Fruit fly (Drosophila melanogaster) whole organism, larva: Measurements from ENCODE around the gene CG44574.

ENCODE experiments used
- noc ChIP-seq: fragments of 200-800 bp; sonication (Bioruptor generic); optimal IDR thresholded peaks from 3 replicates; lab custom pipeline; 2019; ENCODE audit warnings: missing biosample characterization, mild to moderate bottlenecking, missing genetic modification characterization, moderate library complexity

The CG44574 gene

dm6 chr2L:5902898-5903297 is 19.4 kb downstream of the CG44574 start:
- TF ChIP-seq noc: no peak

DNA sequence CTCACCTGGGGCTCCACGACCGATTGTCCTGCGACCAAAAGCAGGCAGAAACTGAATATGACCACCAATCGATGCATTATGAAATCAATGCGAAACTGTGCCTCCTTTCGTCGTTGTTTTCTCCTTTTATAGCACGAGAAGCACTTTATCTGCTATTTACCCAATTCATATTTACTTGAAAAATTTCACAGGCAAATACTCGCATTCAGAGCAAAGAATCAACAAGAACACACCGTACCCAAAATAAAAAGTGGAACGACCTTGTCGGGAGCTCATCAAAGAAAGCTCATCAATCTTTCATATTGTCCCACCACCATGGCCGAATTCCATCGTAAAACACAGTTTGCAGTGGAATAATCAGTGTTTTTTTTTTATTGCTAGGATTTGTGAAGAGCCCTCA is 21.0 kb downstream of the CG44574 start, which contains the start of gene CG9021:
TSS of gene CG9021 (minus strand) at position 105 of the 400 bp plus-strand sequence.
- TF ChIP-seq noc: no peak

dm6 chr2L:5906893-5907850 is 23.6 kb downstream of the CG44574 start, which contains the start of gene bchs:
Gene bchs (plus strand): TSS chr2L:5907169.
- peak; percentile 18 for TF ChIP-seq noc

- no peak for TF ChIP-seq noc
These were observed 26.6 kb downstream of the CG44574 start, which contains the start of gene CG14000 for dm6 chr2L:5910189-5910588. Gene CG14000 (minus strand): TSS chr2L:5910289.

DNA sequence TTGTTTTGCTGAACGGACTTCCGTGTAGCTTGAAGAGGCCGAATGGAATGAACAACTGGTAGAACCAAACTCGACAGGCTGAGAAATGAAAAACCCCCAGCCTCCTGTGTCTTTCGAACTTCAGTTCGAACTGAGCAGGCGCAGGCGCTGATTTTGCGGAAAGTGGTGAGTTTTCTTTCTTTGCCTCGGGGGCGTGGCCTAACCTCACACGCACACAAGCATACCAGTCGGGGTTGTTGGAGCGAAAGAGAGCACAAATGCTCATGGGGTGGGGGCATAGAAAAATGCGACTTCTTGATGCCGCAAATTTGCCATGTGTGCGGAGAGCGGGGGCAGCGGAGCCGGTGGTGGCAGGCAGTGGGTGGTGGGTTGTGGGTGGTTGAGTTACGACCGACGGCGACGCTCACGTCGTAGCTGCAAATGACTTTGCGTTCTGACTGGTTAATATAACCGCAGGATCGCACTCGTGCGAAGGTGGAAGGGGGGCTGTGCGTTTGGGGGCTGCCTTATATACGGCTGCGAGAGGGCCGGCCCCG is 40.1 kb downstream of the CG44574 start, which contains the start of gene CG9016:
TSS of gene CG9016 (minus strand) at position 51 of the 536 bp plus-strand sequence.
- TF ChIP-seq noc: no peak

dm6 chr2L:5925164-5925563 is 41.6 kb downstream of the CG44574 start:
- TF ChIP-seq noc: no peak

DNA sequence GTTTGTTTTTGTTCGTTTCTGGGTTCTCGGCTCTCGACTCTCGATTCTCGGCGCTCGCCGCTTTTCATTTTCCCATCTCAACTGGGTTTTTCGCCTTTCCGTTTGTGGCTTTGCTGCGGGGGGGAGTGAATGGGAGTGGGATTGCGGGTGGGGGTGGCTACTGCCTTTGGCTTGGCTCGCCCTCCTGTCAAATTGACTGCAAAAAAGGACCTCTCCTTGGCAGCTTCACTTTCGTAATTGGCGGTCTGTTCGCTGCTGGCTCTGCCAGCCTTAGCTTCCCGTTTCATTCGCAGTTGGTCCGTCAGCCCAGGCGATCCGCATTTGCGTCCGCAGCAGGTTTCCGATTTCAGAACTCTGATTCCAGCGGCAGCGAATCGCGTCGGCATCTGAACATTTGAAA is 42.1 kb downstream of the CG44574 start, which contains the start of gene dsf:
TSS of gene dsf (plus strand) at position 301 of the 400 bp plus-strand sequence.
- no peak for TF ChIP-seq noc

- no peak for TF ChIP-seq noc
These were observed 43.8 kb downstream of the CG44574 start for dm6 chr2L:5927363-5927762.
